Fruit fly (Drosophila melanogaster): ENCODE measurements around the gene TfIIA-S-2.

Gene TfIIA-S-2

dm6 chrX:1052684-1053389 is 41.4 kb upstream of the TfIIA-S-2 start (continued):
- no peak for TF ChIP-seq CG8290 (GFP tag; optimal IDR thresholded peaks at IDR 0.05)
- peak in 1 of 2 experiments; percentile 67 for TF ChIP-seq CG8290 (tag; optimal IDR thresholded peaks at IDR 0.05)
- TF ChIP-seq Jarid2 (GFP tag; optimal IDR thresholded peaks at IDR 0.05) = no peak
- TF ChIP-seq CG4282 (GFP tag; optimal IDR thresholded peaks at IDR 0.05) = no peak
- TF ChIP-seq C15 (GFP tag; IDR thresholded peaks at IDR 0.05) = no peak
- TF ChIP-seq CG6175 (GFP tag; IDR thresholded peaks at IDR 0.05) = no peak
- no peak for TF ChIP-seq tx (GFP tag; optimal IDR thresholded peaks at IDR 0.05)
- TF ChIP-seq ssp (GFP tag; IDR thresholded peaks at IDR 0.05) = peak; percentile 33; the same call in 1 of the 2 replicates
- no peak for TF ChIP-seq Sry-β (GFP tag; optimal IDR thresholded peaks at IDR 0.05)
- peak; percentile 55; the same call in 1 of the 2 replicates for TF ChIP-seq sisA (GFP tag; IDR thresholded peaks at IDR 0.05)
- no peak for TF ChIP-seq NC2α (GFP tag; optimal IDR thresholded peaks at IDR 0.05)
- no peak for TF ChIP-seq Neu2 (GFP tag; optimal IDR thresholded peaks at IDR 0.05; ENCODE audit: borderline replicate concordance)
- peak; percentile 10 for TF ChIP-seq CG2875 (GFP tag; optimal IDR thresholded peaks at IDR 0.05)
- TF ChIP-seq Abd-B (GFP tag; optimal IDR thresholded peaks at IDR 0.05) = peak; percentile 34
- TF ChIP-seq wdn (GFP tag; IDR thresholded peaks at IDR 0.05) = 0 out of 2 replicates have a peak, but pooled peaks have one; percentile 23
- TF ChIP-seq CG12071 (GFP tag; optimal IDR thresholded peaks at IDR 0.05) = peak; percentile 35
- peak; percentile 40 for TF ChIP-seq CG9727 (GFP tag; optimal IDR thresholded peaks at IDR 0.05)
- no peak for TF ChIP-seq CG3847 (GFP tag; IDR thresholded peaks at IDR 0.05)
- no peak for TF ChIP-seq Nf-YB (GFP tag; optimal IDR thresholded peaks at IDR 0.05)
- no peak for TF ChIP-seq hth (optimal IDR thresholded peaks at IDR 0.05)
- no peak for TF ChIP-seq run (tag; optimal IDR thresholded peaks at IDR 0.05)
- peak; percentile 13 for TF ChIP-seq CG18764 (GFP tag; optimal IDR thresholded peaks at IDR 0.05)
- no peak for TF ChIP-seq CG10321 (GFP tag; IDR thresholded peaks at IDR 0.05)
- TF ChIP-seq CG12219 (GFP tag; optimal IDR thresholded peaks at IDR 0.05) = peak; percentile 50
- no peak for TF ChIP-seq TFAM (GFP tag; optimal IDR thresholded peaks at IDR 0.05)
- TF ChIP-seq mld (GFP tag; IDR thresholded peaks at IDR 0.05; ENCODE audit: partially characterized antibody) = no peak
- TF ChIP-seq nerfin-1 (tag; optimal IDR thresholded peaks at IDR 0.05) = peak; percentile 7
- TF ChIP-seq sens-2 (GFP tag; IDR thresholded peaks at IDR 0.05) = no peak
- TF ChIP-seq h (optimal IDR thresholded peaks at IDR 0.05) = no peak
- TF ChIP-seq CG8765 (GFP tag; IDR thresholded peaks at IDR 0.05) = peak; percentile 51; the same call in 1 of the 2 replicates
- TF ChIP-seq CG17912 (GFP tag; optimal IDR thresholded peaks at IDR 0.05) = no peak
- no peak for TF ChIP-seq CG14050 (GFP tag; IDR thresholded peaks at IDR 0.05)
- TF ChIP-seq mirr (GFP tag; optimal IDR thresholded peaks at IDR 0.05) = no peak
- TF ChIP-seq disco-r (GFP tag; optimal IDR thresholded peaks at IDR 0.05) = no peak
- TF ChIP-seq jing (GFP tag; optimal IDR thresholded peaks at IDR 0.05) = no peak
- TF ChIP-seq sc (optimal IDR thresholded peaks at IDR 0.05) = no peak
- no peak for TF ChIP-seq sc (GFP tag; optimal IDR thresholded peaks at IDR 0.05)
- TF ChIP-seq rib (GFP tag; IDR thresholded peaks at IDR 0.05) = no peak
- no peak for TF ChIP-seq lov (optimal IDR thresholded peaks at IDR 0.05)
- TF ChIP-seq lov (GFP tag; IDR thresholded peaks at IDR 0.05) = no peak
- TF ChIP-seq trh (GFP tag; optimal IDR thresholded peaks at IDR 0.05) = no peak
- TF ChIP-seq grau (tag; optimal IDR thresholded peaks at IDR 0.05) = peak; percentile 49
- TF ChIP-seq CG11695 (GFP tag; IDR thresholded peaks at IDR 0.05) = 0 out of 3 replicates have a peak, but pooled peaks have one; percentile 30
- TF ChIP-seq ewg (GFP tag; optimal IDR thresholded peaks at IDR 0.05) = peak; percentile 13
- TF ChIP-seq Med (GFP tag) = peak; percentile 88
- TF ChIP-seq MBD-R2 (GFP tag; IDR thresholded peaks at IDR 0.05) = no peak
- no peak for TF ChIP-seq emc (GFP tag; optimal IDR thresholded peaks at IDR 0.05)
- TF ChIP-seq CG17829 (tag; optimal IDR thresholded peaks at IDR 0.05) = peak; percentile 29
- no peak for TF ChIP-seq CG6683 (GFP tag; optimal IDR thresholded peaks at IDR 0.05)
- no peak for TF ChIP-seq Ets97D (GFP tag; optimal IDR thresholded peaks at IDR 0.05)
- TF ChIP-seq Hmr (GFP tag; optimal IDR thresholded peaks at IDR 0.05) = peak; percentile 4

All from whole organism, embryonic.